Worm (Caenorhabditis elegans): ENCODE results near the gene aakb-2.

DNA sequence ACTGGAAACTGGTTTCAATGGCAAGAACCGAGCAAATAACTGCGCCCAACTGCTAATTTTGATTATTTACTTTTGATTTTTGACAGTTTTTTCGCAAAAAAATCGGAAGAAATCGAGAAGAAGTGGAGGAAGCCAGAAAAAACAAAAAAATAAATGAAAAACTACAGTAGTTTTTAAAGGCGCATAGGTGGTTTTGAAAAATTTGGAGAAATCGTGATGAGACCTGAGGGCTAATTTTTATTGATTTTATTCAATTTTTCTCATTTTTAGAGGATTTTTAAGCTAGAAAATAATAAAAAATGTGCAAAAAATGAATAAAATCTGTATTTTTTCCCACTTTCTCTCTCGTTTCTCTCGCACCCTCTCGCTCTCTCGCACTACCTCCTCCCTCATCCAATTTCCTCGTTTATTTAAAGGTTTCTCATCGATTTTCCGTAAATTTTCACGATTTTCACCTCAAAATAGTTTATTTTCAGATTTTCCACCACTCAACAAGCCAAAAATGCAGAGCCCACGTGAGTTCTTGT is 37.7 kb downstream of the aakb-2 start, which contains the start of gene Y47D3A.20:
- TF ChIP-seq pha-4 (tag; optimal IDR thresholded peaks at IDR 0.05) (no peak), unc-62 (GFP tag; optimal IDR thresholded peaks at IDR 0.05) (no peak), tbx-2 (tag; optimal IDR thresholded peaks at IDR 0.05) (no peak), ama-1 (optimal IDR thresholded peaks at IDR 0.05) (no peak), ztf-4 (tag; optimal IDR thresholded peaks at IDR 0.05) (no peak), R02D3.7 (tag; optimal IDR thresholded peaks at IDR 0.05) (no peak), lin-39 (tag; optimal IDR thresholded peaks at IDR 0.05) (no peak), ceh-28 (tag; optimal IDR thresholded peaks at IDR 0.05) (no peak), snpc-4 (tag; optimal IDR thresholded peaks at IDR 0.05) (no peak), nhr-12 (tag; optimal IDR thresholded peaks at IDR 0.05) (no peak)
